Worm (Caenorhabditis elegans): ENCODE data around the gene W01B6.4.

DNA sequence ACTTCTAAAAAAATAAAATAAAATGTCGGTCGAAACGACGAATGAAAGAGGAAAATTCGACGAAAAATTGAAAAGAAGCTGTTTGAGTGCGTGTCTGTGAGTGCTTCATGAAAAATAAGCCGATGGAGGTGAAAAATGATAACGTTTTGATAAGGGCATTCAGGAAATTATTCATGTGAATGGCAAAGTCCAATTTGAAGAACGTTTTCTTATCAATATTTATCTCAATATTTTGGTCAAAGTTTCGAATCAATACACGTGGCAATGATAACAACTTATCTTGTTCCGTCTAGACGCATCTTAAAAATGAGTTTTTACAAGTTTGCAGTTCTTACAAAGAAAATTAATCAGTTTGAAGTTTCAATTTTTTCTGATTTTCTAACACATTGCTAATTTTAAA is 16.1 kb upstream of the W01B6.4 start:
- TF ChIP-seq jun-1 (tag; optimal IDR thresholded peaks at IDR 0.05), result no peak
- TF ChIP-seq snpc-4 (tag; optimal IDR thresholded peaks at IDR 0.05), result no peak
